Worm (Caenorhabditis elegans): Measurements from ENCODE around the gene math-41.
A peak's percentile ranks its signal among the peaks of the same experiment; 100 is the strongest.

Gene math-41

DNA sequence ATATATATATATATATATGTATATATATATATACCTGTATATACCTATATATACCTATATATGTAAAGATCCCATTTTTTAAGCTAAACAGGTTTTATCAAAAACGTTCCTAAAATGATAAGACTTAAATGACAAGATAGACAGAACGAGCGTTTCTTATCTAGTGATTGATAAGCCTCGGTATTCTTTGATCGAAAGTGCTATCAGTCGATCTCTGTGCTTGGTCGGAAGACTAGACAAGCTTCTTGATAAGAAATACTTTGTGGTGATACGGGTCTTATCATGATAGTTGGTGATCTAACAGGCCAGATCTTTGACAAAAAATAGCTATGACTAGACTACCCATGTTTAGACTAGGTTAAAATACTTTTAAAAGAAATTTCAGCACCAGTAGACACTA lies 27.3 kb downstream of the math-41 start (continued):
- no peak for TF ChIP-seq mep-1 (tag; optimal IDR thresholded peaks at IDR 0.05)
- no peak for TF ChIP-seq unc-130 (GFP tag; optimal IDR thresholded peaks at IDR 0.05)
- peak; percentile 90 for TF ChIP-seq php-3 (GFP tag; IDR thresholded peaks at IDR 0.05)
- TF ChIP-seq spr-1 (tag; optimal IDR thresholded peaks at IDR 0.05) = no peak
- TF ChIP-seq nhr-28 (tag; optimal IDR thresholded peaks at IDR 0.05) = peak; percentile 96
- no peak for TF ChIP-seq nhr-11 (tag; optimal IDR thresholded peaks at IDR 0.05)
- no peak for TF ChIP-seq snpc-1.2 (GFP tag; IDR thresholded peaks at IDR 0.05)
- no peak for TF ChIP-seq Y75B8A.6 (GFP tag; IDR thresholded peaks at IDR 0.05)
- no peak for TF ChIP-seq ama-1 (optimal IDR thresholded peaks at IDR 0.05)
- no peak for TF ChIP-seq dmd-8 (GFP tag; IDR thresholded peaks at IDR 0.05)
- no peak for TF ChIP-seq ceh-44 (GFP tag; IDR thresholded peaks at IDR 0.05)
- TF ChIP-seq lsy-2 (tag; optimal IDR thresholded peaks at IDR 0.05) = no peak
- no peak for TF ChIP-seq fkh-10 (GFP tag; optimal IDR thresholded peaks at IDR 0.05)
- no peak for TF ChIP-seq lin-29 (GFP tag; IDR thresholded peaks at IDR 0.05)
- no peak for TF ChIP-seq ztf-7 (tag; optimal IDR thresholded peaks at IDR 0.05)
- TF ChIP-seq R02D3.7 (tag; optimal IDR thresholded peaks at IDR 0.05) = no peak
- TF ChIP-seq egl-27 (tag; optimal IDR thresholded peaks at IDR 0.05) = no peak
- peak; percentile 34 for TF ChIP-seq jun-1 (tag; optimal IDR thresholded peaks at IDR 0.05)
- no peak for TF ChIP-seq ztf-11 (tag; optimal IDR thresholded peaks at IDR 0.05)
- no peak for TF ChIP-seq nhr-76 (tag; optimal IDR thresholded peaks at IDR 0.05)
- TF ChIP-seq spr-3 (GFP tag; optimal IDR thresholded peaks at IDR 0.05) = no peak
- TF ChIP-seq pqm-1 (tag; optimal IDR thresholded peaks at IDR 0.05) = peak; percentile 99
- no peak for TF ChIP-seq D1046.2 (GFP tag; IDR thresholded peaks at IDR 0.05)
- TF ChIP-seq fos-1 (tag; optimal IDR thresholded peaks at IDR 0.05) = no peak
- no peak for TF ChIP-seq nhr-25 (tag; optimal IDR thresholded peaks at IDR 0.05; ENCODE audit: borderline replicate concordance, insufficient read depth)
- TF ChIP-seq F49E8.2 (tag; optimal IDR thresholded peaks at IDR 0.05; ENCODE audit: borderline replicate concordance) = no peak
- TF ChIP-seq ceh-28 (tag; optimal IDR thresholded peaks at IDR 0.05) = no peak
- TF ChIP-seq cey-2 (tag; optimal IDR thresholded peaks at IDR 0.05; ENCODE audit: borderline replicate concordance, insufficient read depth) = no peak
- TF ChIP-seq mes-2 (tag; optimal IDR thresholded peaks at IDR 0.05; ENCODE audit: poor library complexity, severe bottlenecking) = no peak
- no peak for TF ChIP-seq daf-19 (GFP tag; conservative IDR thresholded peaks at IDR 0.05)
- no peak for TF ChIP-seq zag-1 (tag; optimal IDR thresholded peaks at IDR 0.05)
- TF ChIP-seq nhr-102 (tag; optimal IDR thresholded peaks at IDR 0.05) = no peak
- TF ChIP-seq duxl-1 (tag; optimal IDR thresholded peaks at IDR 0.05; ENCODE audit: poor library complexity) = peak; percentile 87
- no peak for TF ChIP-seq lin-39 (tag; optimal IDR thresholded peaks at IDR 0.05)
- TF ChIP-seq vab-7 (GFP tag; IDR thresholded peaks at IDR 0.05) = no peak
- no peak for TF ChIP-seq unc-62 (GFP tag; optimal IDR thresholded peaks at IDR 0.05 in 1 of 2)
- no peak for TF ChIP-seq unc-62 (tag; optimal IDR thresholded peaks at IDR 0.05)
- TF ChIP-seq pha-4 (GFP tag; IDR thresholded peaks at IDR 0.05) = no peak
- TF ChIP-seq pha-4 (tag; optimal IDR thresholded peaks at IDR 0.05) = no peak
- peak; percentile 97 for TF ChIP-seq tra-1 (GFP tag; IDR thresholded peaks at IDR 0.05)
- no peak for TF ChIP-seq lim-7 (GFP tag; IDR thresholded peaks at IDR 0.05)
- TF ChIP-seq ceh-62 (tag; optimal IDR thresholded peaks at IDR 0.05) = no peak
- no peak for TF ChIP-seq F37D6.2 (tag; optimal IDR thresholded peaks at IDR 0.05)
- TF ChIP-seq ceh-20 (GFP tag; IDR thresholded peaks at IDR 0.05) = no peak
- no peak for TF ChIP-seq madf-9 (GFP tag; conservative IDR thresholded peaks at IDR 0.05)
- TF ChIP-seq gei-8 (GFP tag; optimal IDR thresholded peaks at IDR 0.05) = no peak
- no peak for TF ChIP-seq mdt-29 (GFP tag; IDR thresholded peaks at IDR 0.05)
- no peak for TF ChIP-seq daf-12 (tag; optimal IDR thresholded peaks at IDR 0.05)
- TF ChIP-seq tag-97 (GFP tag; IDR thresholded peaks at IDR 0.05) = no peak
- no peak for TF ChIP-seq T20F7.1 (GFP tag; optimal IDR thresholded peaks at IDR 0.05)
- TF ChIP-seq mxl-2 (GFP tag; conservative IDR thresholded peaks at IDR 0.05) = no peak
- TF ChIP-seq unc-39 (tag; optimal IDR thresholded peaks at IDR 0.05) = no peak
- no peak for TF ChIP-seq zfp-3 (GFP tag; conservative IDR thresholded peaks at IDR 0.05)
